Worm (Caenorhabditis elegans) whole organism, late embryonic: ENCODE results near the gene C24H11.5.
A peak's percentile ranks its signal among the peaks of the same experiment; 100 is the strongest.

Source experiments
- C38D4.7 ChIP-seq: fragments of 200-800 bp; sonication (Bioruptor generic); optimal IDR thresholded peaks from 2 replicates; lab custom pipeline; 2018; ENCODE audit warnings: mild to moderate bottlenecking, missing genetic modification characterization, moderate library complexity, missing compliant biosample characterization
- ahr-1 ChIP-seq: sonication (generic microtip); optimal IDR thresholded peaks from 2 replicates; lab custom pipeline; 2016; ENCODE audit warnings: missing genetic modification characterization, missing compliant biosample characterization
- elt-4 ChIP-seq: sonication (generic microtip); optimal IDR thresholded peaks from 2 replicates; lab custom pipeline; 2016; ENCODE audit warnings: missing genetic modification characterization, missing compliant biosample characterization
- ets-4 ChIP-seq: sonication (generic microtip); optimal IDR thresholded peaks from 2 replicates; lab custom pipeline; 2016; ENCODE audit warnings: missing genetic modification characterization, missing compliant biosample characterization
- eyg-1 ChIP-seq: sonication (generic microtip); optimal IDR thresholded peaks from 2 replicates; lab custom pipeline; 2016; ENCODE audit warnings: missing genotype, missing genetic modification characterization, missing compliant biosample characterization
- fkh-6 ChIP-seq: sonication (generic microtip); optimal IDR thresholded peaks from 2 replicates; lab custom pipeline; 2016; ENCODE audit warnings: missing genetic modification characterization, missing compliant biosample characterization
- nfya-1 ChIP-seq: sonication (generic microtip); optimal IDR thresholded peaks from 2 replicates; lab custom pipeline; 2017; ENCODE audit warnings: missing genetic modification characterization, mild to moderate bottlenecking, missing compliant biosample characterization, antibody characterized with exemption, moderate library complexity
- nhr-232 ChIP-seq: sonication (generic microtip); optimal IDR thresholded peaks from 2 replicates; lab custom pipeline; 2016; ENCODE audit warnings: missing genetic modification characterization, missing compliant biosample characterization
- sox-4 ChIP-seq: sonication (generic microtip); optimal IDR thresholded peaks from 2 replicates; lab custom pipeline; 2017; ENCODE audit warnings: mild to moderate bottlenecking, missing genetic modification characterization, inconsistent platforms, missing compliant biosample characterization
- zip-5 ChIP-seq: sonication (generic microtip); optimal IDR thresholded peaks from 2 replicates; lab custom pipeline; 2016; ENCODE audit warnings: missing genetic modification characterization, missing compliant biosample characterization

Gene C24H11.5

ce11 chrIII:11829062-11829461 lies 49.0 kb downstream of the C24H11.5 start:
- TF ChIP-seq fkh-6 (tag; lab: Kevin White, UChicago) (no peak), elt-4 (no peak), nhr-232 (tag; lab: Kevin White, UChicago) (no peak), eyg-1 (tag; lab: Kevin White, UChicago) (no peak), ahr-1 (tag; lab: Kevin White, UChicago) (no peak), sox-4 (tag; lab: Kevin White, UChicago) (no peak), nfya-1 (tag; lab: Kevin White, UChicago) (peak; percentile 93), ets-4 (no peak)
- TF ChIP-seq, all 69 proteins: peak for 1

- no peak for TF ChIP-seq zip-5 (tag; lab: Kevin White, UChicago)
- TF ChIP-seq C38D4.7 (GFP tag; lab: Kevin White, UChicago), result no peak
- peak; percentile 98 for TF ChIP-seq nfya-1 (tag; lab: Kevin White, UChicago)
Observed at ce11 chrIII:11829585-11830195, 49.7 kb downstream of the C24H11.5 start.
